Worm (Caenorhabditis elegans) whole organism, young adult: Measurements from ENCODE around the gene F07E5.7.

Experiments
- F39B2.1 ChIP-seq: fragments of 200-800 bp; sonication (Bioruptor generic); IDR thresholded peaks from 2 replicates; pipeline ENCODE4 v1.3.6; 2022; ENCODE audit warnings: missing genetic modification reagents, missing genetic modification characterization, missing compliant biosample characterization
- hrde-1 ChIP-seq: sonication (generic microtip); optimal IDR thresholded peaks from 2 replicates; lab custom pipeline; 2016; ENCODE audit warnings: missing genetic modification characterization, mild to moderate bottlenecking, missing compliant biosample characterization, moderate library complexity, missing genotype, missing genetic modification reagents, borderline replicate concordance
- unc-62 ChIP-seq: fragments of 150-350 bp; optimal IDR thresholded peaks from 2 replicates; lab custom pipeline; 2014; ENCODE audit warnings: missing biosample characterization, missing genetic modification reagents, missing genetic modification characterization

DNA sequence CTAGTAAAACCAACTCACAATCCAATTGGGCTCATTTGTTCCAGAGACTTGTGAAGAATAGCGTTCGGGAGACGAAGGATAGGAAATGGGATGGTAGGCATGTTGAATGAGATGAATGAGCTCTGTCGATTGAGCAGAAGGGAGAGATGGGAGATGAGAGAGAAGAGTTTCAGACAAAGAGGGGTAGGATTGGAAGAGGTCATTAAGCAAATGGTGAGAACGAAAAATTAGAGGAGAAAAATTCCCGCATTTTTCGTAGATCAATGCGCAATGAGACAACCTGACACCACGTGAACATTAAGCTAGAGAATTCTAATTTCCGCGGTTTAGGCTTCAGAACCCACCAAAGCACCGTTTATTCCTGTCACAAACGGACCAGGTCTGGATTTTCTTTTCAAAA lies 7.3 kb downstream of the F07E5.7 start, which contains the start of gene F07E5.13:
- TF ChIP-seq hrde-1 (tag; lab: Kevin White, UChicago) (no peak), F39B2.1 (no peak), unc-62 (GFP tag; lab: Kevin White, UChicago) (no peak)
